Worm (Caenorhabditis elegans) whole organism, early embryonic: Measurements from ENCODE around the gene C50E3.5.

Experiments
- ceh-36 ChIP-seq: sonication (generic microtip); optimal IDR thresholded peaks from 2 replicates; lab custom pipeline; 2016; ENCODE audit warnings: missing genetic modification characterization, inconsistent platforms, missing compliant biosample characterization
- ets-7 ChIP-seq: sonication (generic microtip); optimal IDR thresholded peaks from 2 replicates; lab custom pipeline; 2016; ENCODE audit warnings: missing genotype, missing genetic modification characterization, missing compliant biosample characterization
- tbx-11 ChIP-seq: fragments of 200-800 bp; sonication (Bioruptor generic); IDR thresholded peaks from 2 replicates; pipeline ENCODE4 v1.3.6; 2022; ENCODE audit warnings: missing genetic modification characterization, missing compliant biosample characterization

DNA sequence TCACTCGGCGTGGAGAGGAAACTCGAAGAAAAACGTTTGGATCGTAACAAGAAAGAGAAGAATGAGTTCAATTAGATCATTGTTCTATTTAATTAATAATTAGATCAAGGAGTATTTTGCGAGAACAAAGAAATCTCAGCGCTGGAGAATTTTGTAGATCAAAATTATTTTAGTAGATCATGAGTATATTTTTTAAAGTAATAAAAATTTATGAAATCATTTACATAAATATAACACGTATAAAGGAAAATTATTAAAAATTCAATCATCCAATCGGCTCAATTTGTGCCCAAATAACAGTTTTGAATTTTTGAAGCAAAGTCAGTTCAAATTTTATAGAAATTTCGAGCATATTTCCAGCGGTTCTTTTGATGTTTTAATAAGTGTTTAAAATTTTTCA, 36.4 kb downstream of the C50E3.5 start, which contains the start of gene C50E3.13:
- TF ChIP-seq tbx-11 (GFP tag; lab: Robert Waterston, UW) (no peak), ets-7 (tag; lab: Kevin White, UChicago) (no peak), ceh-36 (tag; lab: Kevin White, UChicago) (no peak)
